Fruit fly (Drosophila melanogaster): ENCODE data around the gene CG12299.
A peak's percentile ranks its signal among the peaks of the same experiment; 100 is the strongest.

CG12299 gene

dm6 chr2L:10709353-10709752 is 27.8 kb upstream of the CG12299 start, which contains the start of gene Lip2:
Lip2 (minus strand) TSS chr2L:10709453.
- no peak for TF ChIP-seq Pif1A (GFP tag; optimal IDR thresholded peaks at IDR 0.05)
- TF ChIP-seq EcR (GFP tag; optimal IDR thresholded peaks at IDR 0.05), result no peak
- TF ChIP-seq CG10348 (GFP tag; IDR thresholded peaks at IDR 0.05), result no peak
- TF ChIP-seq gl (tag; optimal IDR thresholded peaks at IDR 0.05), result no peak
- no peak for TF ChIP-seq D1 (tag; optimal IDR thresholded peaks at IDR 0.05)
- no peak for TF ChIP-seq CG15710 (tag; optimal IDR thresholded peaks at IDR 0.05)
- TF ChIP-seq CG13204 (GFP tag; optimal IDR thresholded peaks at IDR 0.05), result no peak
- no peak for TF ChIP-seq CG9948 (tag; optimal IDR thresholded peaks at IDR 0.05)
- no peak for TF ChIP-seq CG8301 (tag; optimal IDR thresholded peaks at IDR 0.05)
- TF ChIP-seq rn (GFP tag; IDR thresholded peaks at IDR 0.05), result no peak
- no peak for TF ChIP-seq CG12605 (GFP tag; IDR thresholded peaks at IDR 0.05)
- TF ChIP-seq CG34367 (tag; optimal IDR thresholded peaks at IDR 0.05), result no peak
- TF ChIP-seq CG17806 (tag; optimal IDR thresholded peaks at IDR 0.05), result no peak
- no peak for TF ChIP-seq CG14655 (GFP tag; optimal IDR thresholded peaks at IDR 0.05)
- TF ChIP-seq CG8159 (tag; optimal IDR thresholded peaks at IDR 0.05), result no peak
- TF ChIP-seq Snoo (tag; optimal IDR thresholded peaks at IDR 0.05), result no peak

- no peak for TF ChIP-seq Pif1B (GFP tag; optimal IDR thresholded peaks at IDR 0.05)
- no peak for TF ChIP-seq CG12605 (GFP tag; IDR thresholded peaks at IDR 0.05)
- no peak for TF ChIP-seq EcR (GFP tag; optimal IDR thresholded peaks at IDR 0.05)
- TF ChIP-seq Snoo (tag; optimal IDR thresholded peaks at IDR 0.05), result no peak
- TF ChIP-seq rn (GFP tag; IDR thresholded peaks at IDR 0.05), result no peak
- TF ChIP-seq CG9948 (tag; optimal IDR thresholded peaks at IDR 0.05), result no peak
- TF ChIP-seq CG13204 (GFP tag; optimal IDR thresholded peaks at IDR 0.05), result no peak
- no peak for TF ChIP-seq CG4496 (GFP tag; IDR thresholded peaks at IDR 0.05)
- no peak for TF ChIP-seq CG15710 (tag; optimal IDR thresholded peaks at IDR 0.05)
- no peak for TF ChIP-seq Ets98B (GFP tag; IDR thresholded peaks at IDR 0.05)
- no peak for TF ChIP-seq CG32121 (GFP tag; IDR thresholded peaks at IDR 0.05)
- TF ChIP-seq Pif1A (GFP tag; optimal IDR thresholded peaks at IDR 0.05), result no peak
- no peak for TF ChIP-seq CG34367 (tag; optimal IDR thresholded peaks at IDR 0.05)
- no peak for TF ChIP-seq CG8301 (tag; optimal IDR thresholded peaks at IDR 0.05)
- TF ChIP-seq D1 (tag; optimal IDR thresholded peaks at IDR 0.05), result no peak
- no peak for TF ChIP-seq CG10348 (GFP tag; IDR thresholded peaks at IDR 0.05)
- no peak for TF ChIP-seq CG8159 (tag; optimal IDR thresholded peaks at IDR 0.05)
- no peak for TF ChIP-seq gl (tag; optimal IDR thresholded peaks at IDR 0.05)
Measured at dm6 chr2L:10711221-10711620, 25.9 kb upstream of the CG12299 start.

dm6 chr2L:10721535-10721934 is 15.6 kb upstream of the CG12299 start:
- TF ChIP-seq D1 (tag; optimal IDR thresholded peaks at IDR 0.05), result peak; percentile 56
- no peak for TF ChIP-seq fd96Ca (GFP tag; IDR thresholded peaks at IDR 0.05)

DNA sequence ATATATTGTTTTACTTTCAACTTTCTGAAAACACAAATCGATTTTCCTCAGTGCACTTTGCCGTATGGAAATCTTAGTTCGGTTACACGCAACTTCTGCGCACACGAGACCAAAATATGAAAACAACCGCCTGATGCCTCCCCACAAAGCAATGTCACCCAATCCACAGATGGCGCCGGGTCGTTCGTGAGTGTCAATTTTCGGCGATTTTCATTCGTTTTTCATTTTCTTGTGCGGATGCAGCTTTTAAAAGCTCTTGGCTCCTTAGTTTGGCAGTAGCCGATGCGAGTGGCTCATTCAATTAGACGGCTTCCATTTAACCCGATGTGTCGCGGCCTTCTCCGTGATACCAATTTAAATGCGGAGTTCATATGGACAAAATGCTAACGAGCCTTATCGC is 13.2 kb upstream of the CG12299 start, which contains the start of gene CG6431:
Gene CG6431 (plus strand): TSS at position 301 of the 400 bp plus-strand sequence.
- TF ChIP-seq CG8159 (tag; optimal IDR thresholded peaks at IDR 0.05), result no peak

DNA sequence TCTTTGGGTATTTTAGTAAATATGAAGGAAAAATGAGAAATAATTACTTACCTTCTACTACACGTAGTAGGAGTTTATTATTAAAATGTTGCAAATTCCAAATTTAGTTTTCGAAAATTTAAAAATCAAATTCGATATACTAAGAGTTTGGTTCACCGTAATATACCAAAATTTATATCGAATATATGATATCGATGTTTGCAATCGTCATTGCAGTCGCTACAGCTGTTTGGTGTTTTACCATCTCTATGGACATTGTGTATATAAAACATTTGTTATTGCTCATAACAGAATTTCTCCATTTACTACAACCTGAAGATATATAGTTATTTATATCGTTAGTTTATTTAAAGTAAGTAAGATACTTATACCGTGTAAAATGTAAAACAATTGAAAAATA is 8.4 kb upstream of the CG12299 start, which contains the start of gene CG6443:
Gene CG6443 (plus strand): TSS at position 228 of the 400 bp plus-strand sequence.
- TF ChIP-seq gl (tag; optimal IDR thresholded peaks at IDR 0.05), result no peak
- no peak for TF ChIP-seq fd96Ca (GFP tag; IDR thresholded peaks at IDR 0.05)
- TF ChIP-seq CG12605 (GFP tag; IDR thresholded peaks at IDR 0.05), result no peak
- TF ChIP-seq rn (GFP tag; IDR thresholded peaks at IDR 0.05), result no peak
- no peak for TF ChIP-seq CG13204 (GFP tag; optimal IDR thresholded peaks at IDR 0.05)
- no peak for TF ChIP-seq Snoo (tag; optimal IDR thresholded peaks at IDR 0.05)
- no peak for TF ChIP-seq CG9948 (tag; optimal IDR thresholded peaks at IDR 0.05)
- TF ChIP-seq CG34367 (tag; optimal IDR thresholded peaks at IDR 0.05), result no peak
- TF ChIP-seq CG15710 (tag; optimal IDR thresholded peaks at IDR 0.05), result no peak
- TF ChIP-seq CG8159 (tag; optimal IDR thresholded peaks at IDR 0.05), result no peak
- no peak for TF ChIP-seq CG4496 (GFP tag; IDR thresholded peaks at IDR 0.05)
- no peak for TF ChIP-seq CG10348 (GFP tag; IDR thresholded peaks at IDR 0.05)
- TF ChIP-seq EcR (GFP tag; optimal IDR thresholded peaks at IDR 0.05), result no peak
- no peak for TF ChIP-seq CG32121 (GFP tag; IDR thresholded peaks at IDR 0.05)
- no peak for TF ChIP-seq D1 (tag; optimal IDR thresholded peaks at IDR 0.05)
- TF ChIP-seq CG8301 (tag; optimal IDR thresholded peaks at IDR 0.05), result no peak

- no peak for TF ChIP-seq gl (tag; optimal IDR thresholded peaks at IDR 0.05)
- no peak for TF ChIP-seq EcR (GFP tag; optimal IDR thresholded peaks at IDR 0.05)
- TF ChIP-seq CG8301 (tag; optimal IDR thresholded peaks at IDR 0.05), result no peak
- TF ChIP-seq rn (GFP tag; IDR thresholded peaks at IDR 0.05), result no peak
- no peak for TF ChIP-seq Pif1B (GFP tag; optimal IDR thresholded peaks at IDR 0.05)
- no peak for TF ChIP-seq fd96Ca (GFP tag; IDR thresholded peaks at IDR 0.05)
- TF ChIP-seq CG8159 (tag; optimal IDR thresholded peaks at IDR 0.05), result no peak
- TF ChIP-seq CG13204 (GFP tag; optimal IDR thresholded peaks at IDR 0.05), result no peak
- TF ChIP-seq CG14655 (GFP tag; optimal IDR thresholded peaks at IDR 0.05), result no peak
- no peak for TF ChIP-seq Ets98B (GFP tag; IDR thresholded peaks at IDR 0.05)
- no peak for TF ChIP-seq CG15710 (tag; optimal IDR thresholded peaks at IDR 0.05)
- no peak for TF ChIP-seq CG10348 (GFP tag; IDR thresholded peaks at IDR 0.05)
Measured at dm6 chr2L:10729955-10730354, 7.2 kb upstream of the CG12299 start, which contains the start of gene CG17118. CG17118 (plus strand) TSS chr2L:10730255.

DNA sequence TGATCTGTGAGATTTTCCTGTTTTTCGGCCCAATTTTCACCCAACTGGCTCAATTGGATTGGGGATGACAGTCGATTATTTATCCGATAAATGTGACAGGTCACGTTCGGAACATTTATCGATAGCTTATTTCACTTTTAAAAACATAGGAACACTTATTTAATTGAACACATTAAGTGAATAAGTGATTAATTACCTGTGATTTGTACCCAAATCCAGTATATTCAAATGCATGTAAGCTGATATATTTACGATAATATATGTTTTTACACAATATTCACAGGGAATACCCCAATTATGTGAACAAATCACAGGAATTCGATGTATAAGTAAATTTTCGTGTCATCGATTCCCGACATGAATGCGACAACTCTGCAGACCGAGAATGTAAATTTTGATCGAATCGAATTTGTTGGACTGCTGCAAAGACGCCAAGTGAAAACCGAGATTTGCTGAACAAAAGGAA is 4.8 kb upstream of the CG12299 start, which contains the start of the genes EMC3 and Dpy-30L1:
Gene EMC3 (minus strand): TSS at position 81 of the 466 bp plus-strand sequence.
Gene Dpy-30L1 (plus strand): TSS at position 311 of the 466 bp plus-strand sequence.
- TF ChIP-seq gl (tag; optimal IDR thresholded peaks at IDR 0.05) (no peak), CG8301 (tag; optimal IDR thresholded peaks at IDR 0.05) (no peak), Ets98B (GFP tag; IDR thresholded peaks at IDR 0.05) (peak; percentile 43; the same call in 1 of the 2 replicates), CG13204 (GFP tag; optimal IDR thresholded peaks at IDR 0.05) (no peak), EcR (GFP tag; optimal IDR thresholded peaks at IDR 0.05) (no peak), D1 (tag; optimal IDR thresholded peaks at IDR 0.05) (no peak), CG15710 (tag; optimal IDR thresholded peaks at IDR 0.05) (peak; percentile 53), CG4496 (GFP tag; IDR thresholded peaks at IDR 0.05) (peak; percentile 20; the same call in 1 of the 3 replicates), CG34367 (tag; optimal IDR thresholded peaks at IDR 0.05) (no peak), CG12605 (GFP tag; IDR thresholded peaks at IDR 0.05) (no peak), CG17806 (tag; optimal IDR thresholded peaks at IDR 0.05) (peak; percentile 35), CG32121 (GFP tag; IDR thresholded peaks at IDR 0.05) (no peak), rn (GFP tag; IDR thresholded peaks at IDR 0.05) (no peak), Pif1A (GFP tag; optimal IDR thresholded peaks at IDR 0.05) (no peak), CG8159 (tag; optimal IDR thresholded peaks at IDR 0.05) (no peak), fd96Ca (GFP tag; IDR thresholded peaks at IDR 0.05) (no peak), Snoo (tag; optimal IDR thresholded peaks at IDR 0.05) (peak; percentile 27), CG10348 (GFP tag; IDR thresholded peaks at IDR 0.05) (no peak), CG9948 (tag; optimal IDR thresholded peaks at IDR 0.05) (peak; percentile 5), Pif1B (GFP tag; optimal IDR thresholded peaks at IDR 0.05) (no peak), CG14655 (GFP tag; optimal IDR thresholded peaks at IDR 0.05) (no peak)

Measured in whole organism, pupa.